Worm (Caenorhabditis elegans) whole organism, mixed stage, embryonic: ENCODE data around the gene T25B9.8.

Experiments used
- M03D4.4 ChIP-seq: sonication (generic microtip); optimal IDR thresholded peaks from 2 replicates; lab custom pipeline; 2017; ENCODE audit warnings: mild to moderate bottlenecking, missing genetic modification characterization, missing compliant biosample characterization
- bed-3 ChIP-seq: fragments of 200-800 bp; sonication (Bioruptor generic); optimal IDR thresholded peaks from 3 replicates; lab custom pipeline; 2018; ENCODE audit warnings: mild to moderate bottlenecking, missing genetic modification characterization, moderate library complexity, missing compliant biosample characterization
- blmp-1 ChIP-seq: fragments of 150-350 bp; optimal IDR thresholded peaks from 2 replicates; lab custom pipeline; 2014; ENCODE audit warnings: missing biosample characterization, missing genetic modification characterization
- ceh-39 ChIP-seq: fragments of 150-350 bp; optimal IDR thresholded peaks from 2 replicates; lab custom pipeline; 2014; ENCODE audit warnings: missing biosample characterization, missing genetic modification characterization
- ceh-43 ChIP-seq: fragments of 200-800 bp; sonication (Bioruptor generic); optimal IDR thresholded peaks from 2 replicates; lab custom pipeline; 2018; ENCODE audit warnings: mild to moderate bottlenecking, missing genetic modification characterization, moderate library complexity, missing compliant biosample characterization
- ceh-83 ChIP-seq: fragments of 200-800 bp; sonication (Bioruptor generic); optimal IDR thresholded peaks from 2 replicates; lab custom pipeline; 2018; ENCODE audit warnings: mild to moderate bottlenecking, missing genetic modification characterization, missing compliant biosample characterization
- ces-1 ChIP-seq: fragments of 150-350 bp; optimal IDR thresholded peaks from 2 replicates; lab custom pipeline; 2014; ENCODE audit warnings: missing biosample characterization, missing genetic modification reagents, missing genetic modification characterization
- cnd-1 ChIP-seq: fragments of 200-800 bp; sonication (Bioruptor generic); optimal IDR thresholded peaks from 2 replicates; lab custom pipeline; 2018; ENCODE audit warnings: mild to moderate bottlenecking, missing genetic modification characterization, missing compliant biosample characterization
- drap-1 ChIP-seq: fragments of 200-800 bp; sonication (Bioruptor generic); optimal IDR thresholded peaks from 3 replicates; lab custom pipeline; 2018; ENCODE audit warnings: mild to moderate bottlenecking, missing genetic modification characterization, missing compliant biosample characterization
- elt-1 ChIP-seq: sonication (generic microtip); optimal IDR thresholded peaks from 2 replicates; lab custom pipeline; 2017; ENCODE audit warnings: missing genetic modification characterization, mild to moderate bottlenecking, missing compliant biosample characterization, antibody characterized with exemption, moderate library complexity, borderline replicate concordance; ENCODE audit not compliant: insufficient read depth
- elt-3 ChIP-seq: fragments of 150-350 bp; optimal IDR thresholded peaks from 2 replicates; lab custom pipeline; 2014; ENCODE audit warnings: missing biosample characterization, missing genetic modification characterization
- flh-1 ChIP-seq: fragments of 200-800 bp; sonication (Bioruptor generic); optimal IDR thresholded peaks from 2 replicates; lab custom pipeline; 2018; ENCODE audit warnings: mild to moderate bottlenecking, missing genetic modification characterization, moderate library complexity, missing compliant biosample characterization
- hlh-1 ChIP-seq: fragments of 150-350 bp; optimal IDR thresholded peaks from 2 replicates; lab custom pipeline; 2014; ENCODE audit warnings: missing biosample characterization, missing genetic modification reagents, missing genetic modification characterization
- lin-13 ChIP-seq: fragments of 150-350 bp; optimal IDR thresholded peaks from 2 replicates; lab custom pipeline; 2014; ENCODE audit warnings: missing biosample characterization, missing genetic modification characterization
- lin-32 ChIP-seq: fragments of 200-800 bp; sonication (Bioruptor generic); optimal IDR thresholded peaks from 2 replicates; lab custom pipeline; 2018; ENCODE audit warnings: mild to moderate bottlenecking, missing genetic modification characterization, missing compliant biosample characterization
- mab-5 ChIP-seq: fragments of 150-350 bp; optimal IDR thresholded peaks from 2 replicates; lab custom pipeline; 2014; ENCODE audit warnings: missing biosample characterization, missing genetic modification characterization
- mep-1 ChIP-seq: fragments of 150-350 bp; optimal IDR thresholded peaks from 2 replicates; lab custom pipeline; 2017; ENCODE audit warnings: missing biosample characterization, missing genetic modification reagents, missing genetic modification characterization, inconsistent platforms
- mls-2 ChIP-seq: sonication (generic microtip); optimal IDR thresholded peaks from 2 replicates; lab custom pipeline; 2016; ENCODE audit warnings: mild to moderate bottlenecking, missing genetic modification characterization, moderate library complexity, missing compliant biosample characterization
- nhr-12 ChIP-seq: fragments of 150-350 bp; optimal IDR thresholded peaks from 2 replicates; lab custom pipeline; 2014; ENCODE audit warnings: missing biosample characterization, missing genetic modification characterization
- nhr-2 ChIP-seq: fragments of 150-350 bp; optimal IDR thresholded peaks from 2 replicates; lab custom pipeline; 2014; ENCODE audit warnings: missing biosample characterization, missing genetic modification characterization
- nhr-237 ChIP-seq: fragments of 150-350 bp; optimal IDR thresholded peaks from 2 replicates; lab custom pipeline; 2014; ENCODE audit warnings: missing biosample characterization, missing genetic modification characterization
- nhr-28 ChIP-seq: fragments of 150-350 bp; optimal IDR thresholded peaks from 2 replicates; lab custom pipeline; 2014; ENCODE audit warnings: missing biosample characterization, missing genetic modification characterization
- nhr-76 ChIP-seq: sonication (generic microtip); optimal IDR thresholded peaks from 2 replicates; lab custom pipeline; 2017; ENCODE audit warnings: missing biosample characterization, missing genetic modification characterization
- pha-4 ChIP-seq: fragments of 150-350 bp; optimal IDR thresholded peaks from 2 replicates; lab custom pipeline; 2018; ENCODE audit warnings: missing biosample characterization, missing genetic modification reagents, missing genetic modification characterization
- sem-2 ChIP-seq: fragments of 200-800 bp; sonication (Bioruptor generic); optimal IDR thresholded peaks from 2 replicates; lab custom pipeline; 2018; ENCODE audit warnings: mild to moderate bottlenecking, missing genetic modification characterization, missing compliant biosample characterization
- snpc-4 ChIP-seq: fragments of 150-350 bp; optimal IDR thresholded peaks from 2 replicates; lab custom pipeline; 2014; ENCODE audit warnings: missing biosample characterization, missing genetic modification characterization
- tbx-8 ChIP-seq: fragments of 200-800 bp; sonication (Bioruptor generic); optimal IDR thresholded peaks from 2 replicates; lab custom pipeline; 2018; ENCODE audit warnings: mild to moderate bottlenecking, missing genetic modification characterization, moderate library complexity, missing compliant biosample characterization
- unc-120 ChIP-seq: sonication (generic microtip); optimal IDR thresholded peaks from 2 replicates; lab custom pipeline; 2017; ENCODE audit warnings: missing genetic modification characterization, missing compliant biosample characterization; ENCODE audit not compliant: poor library complexity, severe bottlenecking
- unc-39 ChIP-seq: fragments of 150-350 bp; optimal IDR thresholded peaks from 2 replicates; lab custom pipeline; 2014; ENCODE audit warnings: missing biosample characterization, missing genetic modification characterization
- zip-8 ChIP-seq: fragments of 150-350 bp; optimal IDR thresholded peaks from 2 replicates; lab custom pipeline; 2014; ENCODE audit warnings: missing biosample characterization, missing genetic modification characterization
- ztf-11 ChIP-seq: fragments of 150-350 bp; optimal IDR thresholded peaks from 2 replicates; lab custom pipeline; 2014; ENCODE audit warnings: missing biosample characterization, missing genetic modification characterization

T25B9.8 gene

DNA sequence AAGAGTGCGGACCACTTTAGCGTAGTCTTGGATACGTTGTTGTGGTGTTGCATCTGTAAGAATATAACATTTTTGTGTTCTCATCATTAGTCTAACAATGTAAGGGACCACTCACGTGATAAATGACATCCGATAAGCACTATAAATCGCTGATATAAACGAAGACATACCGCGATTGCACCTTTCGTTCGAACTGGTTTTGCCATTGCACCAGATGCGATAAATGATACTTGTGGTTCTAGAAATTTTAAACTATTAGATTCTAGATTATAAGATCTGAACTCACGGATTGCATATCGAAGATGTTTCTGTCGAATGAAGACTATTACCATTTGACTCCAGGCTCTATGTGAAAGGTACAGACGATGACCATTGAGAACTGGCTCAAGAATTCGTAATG, 3.3 kb upstream of the T25B9.8 start:
- TF ChIP-seq nhr-28 = no peak

DNA sequence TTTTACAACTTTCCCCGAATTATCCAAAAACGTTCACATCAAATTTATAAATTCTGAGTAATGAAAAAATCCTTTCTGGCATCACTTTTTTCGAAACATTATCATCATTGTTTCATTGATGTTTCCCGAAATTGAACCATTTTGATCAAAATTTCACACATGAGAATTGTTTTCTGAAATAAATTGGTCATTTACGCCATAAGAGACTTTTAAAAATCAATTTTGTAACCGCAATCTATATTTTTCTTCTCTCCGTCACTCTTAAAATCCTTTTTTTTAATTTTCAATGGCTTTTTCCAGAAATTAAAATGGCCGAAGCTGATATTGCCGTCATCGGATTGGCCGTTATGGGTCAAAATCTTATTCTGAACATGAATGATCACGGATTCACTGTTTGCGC, 1.4 kb upstream of the T25B9.8 start, which contains the start of gene T25B9.9:
T25B9.9 (plus strand) TSS at position 301 of the 400 bp plus-strand sequence.
- TF ChIP-seq elt-1 (tag; lab: Kevin White, UChicago) (no peak), tbx-8 (GFP tag; lab: Kevin White, UChicago) (no peak), drap-1 (GFP tag; lab: Kevin White, UChicago) (no peak), mab-5 (no peak), ceh-83 (GFP tag; lab: Kevin White, UChicago) (no peak), nhr-237 (tag; lab: Kevin White, UChicago) (no peak), bed-3 (no peak), unc-120 (tag; lab: Kevin White, UChicago) (no peak), mls-2 (tag; lab: Kevin White, UChicago) (no peak), hlh-1 (tag; lab: Kevin White, UChicago) (no peak), blmp-1 (tag; lab: Kevin White, UChicago) (no peak), elt-3 (tag; lab: Kevin White, UChicago) (no peak), lin-32 (GFP tag; lab: Kevin White, UChicago) (no peak), cnd-1 (tag; lab: Kevin White, UChicago) (no peak), ceh-39 (tag; lab: Kevin White, UChicago) (no peak), snpc-4 (tag; lab: Kevin White, UChicago) (no peak), unc-39 (tag; lab: Kevin White, UChicago) (no peak), zip-8 (tag; lab: Kevin White, UChicago) (no peak), sem-2 (GFP tag; lab: Kevin White, UChicago) (no peak)

DNA sequence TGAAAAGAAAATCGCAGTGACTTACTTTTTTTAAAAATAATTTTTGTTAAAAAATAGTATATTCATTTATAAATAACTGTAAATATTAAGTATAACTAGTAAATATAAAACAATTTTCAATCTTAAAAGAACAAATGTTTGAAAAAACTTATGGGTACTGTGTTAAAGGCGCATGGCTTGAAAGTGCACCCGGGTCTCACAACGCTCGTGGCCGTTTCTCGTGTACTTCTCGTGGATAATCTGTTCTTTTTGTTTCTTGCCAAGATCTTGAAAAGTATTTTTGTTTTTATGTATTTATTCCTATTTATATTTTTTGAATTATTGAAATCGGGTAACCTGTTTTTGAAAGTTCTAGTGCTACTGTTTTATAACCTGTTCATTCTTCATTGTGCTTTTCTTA, 1.9 kb downstream of the T25B9.8 start:
- TF ChIP-seq elt-3 (tag; lab: Kevin White, UChicago) = no peak
- TF ChIP-seq ceh-83 (GFP tag; lab: Kevin White, UChicago) = no peak
- TF ChIP-seq elt-1 (tag; lab: Kevin White, UChicago) = no peak
- TF ChIP-seq nhr-76 (tag; lab: Kevin White, UChicago) = no peak
- no peak for TF ChIP-seq tbx-8 (GFP tag; lab: Kevin White, UChicago)
- no peak for TF ChIP-seq ceh-39 (tag; lab: Kevin White, UChicago)
- no peak for TF ChIP-seq nhr-12 (tag; lab: Kevin White, UChicago)
- TF ChIP-seq, all 35 proteins: peak for 0

DNA sequence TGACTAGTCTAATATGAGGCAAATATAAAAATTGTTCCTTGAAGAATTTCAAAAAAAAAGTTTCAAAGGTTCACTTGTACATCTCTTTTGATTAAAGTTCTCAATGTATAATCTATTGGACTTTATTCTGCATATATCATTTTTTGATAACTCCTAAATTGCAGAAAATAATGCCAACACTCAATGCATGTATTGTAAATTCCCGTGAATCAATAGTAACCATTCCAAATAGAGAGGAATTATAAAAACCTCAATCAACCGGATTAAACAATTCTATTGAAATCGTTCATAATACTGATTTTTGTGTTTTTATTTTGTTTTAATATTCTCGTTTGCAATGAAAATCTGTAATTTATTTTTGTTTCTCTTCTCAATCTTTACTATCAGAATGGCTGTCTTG, 2.9 kb downstream of the T25B9.8 start, which contains the start of gene T25B9.12:
T25B9.12 (plus strand) TSS at position 301 of the 400 bp plus-strand sequence.
- TF ChIP-seq unc-39 (tag; lab: Kevin White, UChicago) (no peak), nhr-28 (no peak)

DNA sequence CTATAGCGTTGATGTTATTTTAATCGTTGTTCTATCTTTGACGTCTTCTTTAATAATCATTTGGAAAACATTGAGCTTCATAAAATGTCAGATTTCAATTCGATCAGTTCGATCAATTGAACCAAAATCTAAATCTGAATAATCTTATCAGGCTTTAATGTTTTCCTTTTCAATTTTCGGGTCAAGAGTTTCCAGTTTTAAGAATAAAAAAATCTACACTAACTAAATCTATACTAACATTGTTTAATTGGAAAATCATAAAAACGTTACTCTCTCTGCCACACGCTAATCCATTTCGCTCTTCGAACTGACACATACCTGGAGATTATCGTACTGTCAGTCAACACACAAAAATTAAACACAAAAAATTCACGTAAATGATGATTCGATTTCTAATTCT, 3.8 kb downstream of the T25B9.8 start, which contains the start of gene T25B9.11:
T25B9.11 (plus strand) TSS at position 301 of the 400 bp plus-strand sequence.
- TF ChIP-seq mab-5 = no peak
- no peak for TF ChIP-seq pha-4 (tag; lab: Kevin White, UChicago)
- no peak for TF ChIP-seq drap-1 (GFP tag; lab: Kevin White, UChicago)
- no peak for TF ChIP-seq unc-120 (tag; lab: Kevin White, UChicago)
- no peak for TF ChIP-seq zip-8 (tag; lab: Kevin White, UChicago)
- TF ChIP-seq flh-1 = no peak
- no peak for TF ChIP-seq M03D4.4 (tag; lab: Kevin White, UChicago)
- TF ChIP-seq nhr-76 (tag; lab: Kevin White, UChicago) = no peak
- no peak for TF ChIP-seq lin-32 (GFP tag; lab: Kevin White, UChicago)
- no peak for TF ChIP-seq snpc-4 (tag; lab: Kevin White, UChicago)
- TF ChIP-seq nhr-12 (tag; lab: Kevin White, UChicago) = no peak
- TF ChIP-seq elt-1 (tag; lab: Kevin White, UChicago) = no peak

DNA sequence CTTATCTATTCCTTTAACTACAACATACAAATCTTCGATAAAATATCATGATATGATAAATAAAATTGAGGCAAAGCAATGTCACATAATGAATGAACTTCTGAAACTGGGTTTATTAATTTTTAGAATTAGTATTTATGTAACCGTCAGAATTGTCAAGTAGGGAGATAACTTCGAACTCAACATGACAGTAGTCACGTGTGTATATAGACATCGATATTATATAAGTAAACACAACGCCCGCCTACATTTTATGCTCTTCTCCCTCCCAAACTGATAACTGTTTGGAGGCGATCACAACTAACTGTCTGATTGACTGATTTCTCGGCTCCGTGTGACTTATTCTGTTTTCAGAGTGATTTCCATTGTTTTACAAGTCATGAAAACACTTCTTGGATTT, 6.7 kb downstream of the T25B9.8 start, which contains the start of gene ugt-54:
ugt-54 (plus strand) TSS at position 355 of the 400 bp plus-strand sequence.
- TF ChIP-seq ztf-11 (tag; lab: Kevin White, UChicago) (no peak), hlh-1 (tag; lab: Kevin White, UChicago) (no peak), nhr-237 (tag; lab: Kevin White, UChicago) (no peak), ces-1 (GFP tag; lab: Kevin White, UChicago) (no peak), mep-1 (tag; lab: Kevin White, UChicago) (no peak), unc-39 (tag; lab: Kevin White, UChicago) (no peak), ceh-39 (tag; lab: Kevin White, UChicago) (no peak), mab-5 (no peak), ceh-43 (GFP tag; lab: Kevin White, UChicago) (no peak), nhr-12 (tag; lab: Kevin White, UChicago) (no peak), elt-3 (tag; lab: Kevin White, UChicago) (no peak), lin-13 (tag; lab: Kevin White, UChicago) (no peak), drap-1 (GFP tag; lab: Kevin White, UChicago) (no peak), nhr-76 (tag; lab: Kevin White, UChicago) (no peak), nhr-2 (tag; lab: Kevin White, UChicago) (no peak), cnd-1 (tag; lab: Kevin White, UChicago) (no peak), bed-3 (no peak)
